Worm (Caenorhabditis elegans) whole organism, young adult: ENCODE measurements around the gene H01M10.1.
A peak's percentile ranks its signal among the peaks of the same experiment; 100 is the strongest.

ENCODE experiments used
- C17E4.6 ChIP-seq: fragments of 200-800 bp; sonication (Bioruptor generic); IDR thresholded peaks from 2 replicates; pipeline ENCODE4 v1.3.6; 2022; ENCODE audit warnings: missing genetic modification reagents, missing genetic modification characterization, missing compliant biosample characterization
- D2030.7 ChIP-seq: fragments of 200-800 bp; sonication (Bioruptor generic); IDR thresholded peaks from 2 replicates; pipeline ENCODE4 v1.3.6; 2022; ENCODE audit warnings: missing genetic modification reagents, missing genetic modification characterization, missing compliant biosample characterization
- F10E7.11 ChIP-seq: sonication (generic microtip); optimal IDR thresholded peaks from 2 replicates; lab custom pipeline; 2017; ENCODE audit warnings: mild to moderate bottlenecking, missing genetic modification characterization, moderate library complexity, missing compliant biosample characterization
- F23B12.7 ChIP-seq: sonication (generic microtip); optimal IDR thresholded peaks from 2 replicates; lab custom pipeline; 2017; ENCODE audit warnings: missing genetic modification characterization, mild to moderate bottlenecking, missing compliant biosample characterization, antibody characterized with exemption, moderate library complexity; ENCODE audit not compliant: insufficient read depth
- F33H1.4 ChIP-seq: fragments of 200-800 bp; sonication (Bioruptor generic); IDR thresholded peaks from 2 replicates; pipeline ENCODE4 v1.3.6; 2022; ENCODE audit warnings: missing genetic modification reagents, missing genetic modification characterization, missing compliant biosample characterization
- F49E8.2 ChIP-seq: sonication (generic microtip); optimal IDR thresholded peaks from 3 replicates; lab custom pipeline; 2017; ENCODE audit warnings: missing genetic modification characterization, mild to moderate bottlenecking, missing compliant biosample characterization, antibody characterized with exemption, moderate library complexity; ENCODE audit not compliant: insufficient read depth
- F55B11.4 ChIP-seq: sonication (generic microtip); optimal IDR thresholded peaks from 2 replicates; lab custom pipeline; 2016; ENCODE audit warnings: missing compliant biosample characterization, missing genetic modification characterization, borderline replicate concordance; ENCODE audit not compliant: insufficient read depth
- F57A8.1 ChIP-seq: fragments of 200-800 bp; sonication (Bioruptor generic); optimal IDR thresholded peaks from 2 replicates; lab custom pipeline; 2018; ENCODE audit warnings: mild to moderate bottlenecking, missing genetic modification characterization, moderate library complexity, missing compliant biosample characterization
- T26A5.8 ChIP-seq: sonication (generic microtip); optimal IDR thresholded peaks from 2 replicates; lab custom pipeline; 2016; ENCODE audit warnings: missing genetic modification characterization, missing compliant biosample characterization
- Y53F4B.3 ChIP-seq: fragments of 200-800 bp; sonication (Bioruptor generic); IDR thresholded peaks from 2 replicates; pipeline ENCODE4 v1.3.6; 2022; ENCODE audit warnings: missing genetic modification reagents, missing genetic modification characterization, missing compliant biosample characterization
- bed-1 ChIP-seq: fragments of 200-800 bp; sonication (Bioruptor generic); IDR thresholded peaks from 2 replicates; pipeline ENCODE4 v1.3.6; 2022; ENCODE audit warnings: missing genetic modification reagents, missing genetic modification characterization, missing compliant biosample characterization
- bed-2 ChIP-seq: fragments of 200-800 bp; sonication (Bioruptor generic); IDR thresholded peaks from 2 replicates; pipeline ENCODE4 v1.3.6; 2022; ENCODE audit warnings: missing genetic modification reagents, missing genetic modification characterization, missing compliant biosample characterization
- cebp-2 ChIP-seq: fragments of 200-800 bp; sonication (Bioruptor generic); IDR thresholded peaks from 2 replicates; pipeline ENCODE4 v1.3.6; 2022; ENCODE audit warnings: missing genetic modification characterization, missing compliant biosample characterization
- ceh-40 ChIP-seq: fragments of 200-800 bp; sonication (Bioruptor generic); IDR thresholded peaks from 2 replicates; pipeline ENCODE4 v1.3.6; 2022; ENCODE audit warnings: missing genetic modification characterization, missing compliant biosample characterization
- ceh-58 ChIP-seq: fragments of 200-800 bp; sonication (Bioruptor generic); IDR thresholded peaks from 2 replicates; pipeline ENCODE4 v1.3.6; 2022; ENCODE audit warnings: missing genetic modification characterization, missing compliant biosample characterization
- ceh-79 ChIP-seq: sonication (generic microtip); optimal IDR thresholded peaks from 2 replicates; lab custom pipeline; 2017; ENCODE audit warnings: mild to moderate bottlenecking, missing genetic modification characterization, missing compliant biosample characterization
- dpff-1 ChIP-seq: sonication (generic microtip); optimal IDR thresholded peaks from 2 replicates; lab custom pipeline; 2017; ENCODE audit warnings: mild to moderate bottlenecking, missing genetic modification characterization, missing compliant biosample characterization
- egl-18 ChIP-seq: fragments of 200-800 bp; sonication (Bioruptor generic); IDR thresholded peaks from 2 replicates; pipeline ENCODE4 v1.3.6; 2022; ENCODE audit warnings: missing genetic modification reagents, missing genetic modification characterization, missing compliant biosample characterization
- egrh-3 ChIP-seq: fragments of 200-800 bp; sonication (Bioruptor generic); IDR thresholded peaks from 2 replicates; pipeline ENCODE4 v1.3.6; 2022; ENCODE audit warnings: missing genetic modification reagents, missing genetic modification characterization, missing compliant biosample characterization
- ekl-4 ChIP-seq: fragments of 200-800 bp; sonication (Bioruptor generic); IDR thresholded peaks from 2 replicates; pipeline ENCODE4 v1.3.6; 2022; ENCODE audit warnings: missing genetic modification reagents, missing genetic modification characterization, missing compliant biosample characterization
- ets-4 ChIP-seq: fragments of 200-800 bp; sonication (Bioruptor generic); optimal IDR thresholded peaks from 2 replicates; lab custom pipeline; 2018; ENCODE audit warnings: mild to moderate bottlenecking, missing genetic modification characterization, missing compliant biosample characterization
- hlh-26 ChIP-seq: fragments of 200-800 bp; sonication (Bioruptor generic); conservative IDR thresholded peaks from 2 replicates; pipeline ENCODE4 v1.3.6; 2022; ENCODE audit warnings: missing genetic modification reagents, missing genetic modification characterization, missing compliant biosample characterization
- hmg-1.2 ChIP-seq: fragments of 200-800 bp; sonication (Bioruptor generic); IDR thresholded peaks from 2 replicates; pipeline ENCODE4 v1.3.6; 2022; ENCODE audit warnings: missing genetic modification reagents, missing genetic modification characterization, missing compliant biosample characterization
- hrde-1 ChIP-seq: sonication (generic microtip); optimal IDR thresholded peaks from 2 replicates; lab custom pipeline; 2016; ENCODE audit warnings: missing genetic modification characterization, mild to moderate bottlenecking, missing compliant biosample characterization, moderate library complexity, missing genotype, missing genetic modification reagents, borderline replicate concordance
- lag-1 ChIP-seq: fragments of 200-800 bp; sonication (Bioruptor generic); IDR thresholded peaks from 2 replicates; pipeline ENCODE4 v1.3.6; 2022; ENCODE audit warnings: missing genetic modification reagents, missing genetic modification characterization, missing compliant biosample characterization
- let-607 ChIP-seq, 2 experiments: fragments of 200-800 bp in 1 of 2; sonication (Bioruptor generic) in 1 of 2; sonication (generic microtip) in 1 of 2; optimal IDR thresholded peaks; 2 replicates each; lab custom pipeline; 2016 to 2018; ENCODE audit warnings: mild to moderate bottlenecking in 2 of 2, missing compliant biosample characterization in 2 of 2, missing genetic modification characterization in 2 of 2, moderate library complexity in 2 of 2, missing genotype in 1 of 2
- lin-40 ChIP-seq: sonication (generic microtip); optimal IDR thresholded peaks from 2 replicates; lab custom pipeline; 2016; ENCODE audit warnings: missing genetic modification characterization, mild to moderate bottlenecking, missing compliant biosample characterization, missing genotype, missing genetic modification reagents
- madf-10 ChIP-seq: sonication (generic microtip); optimal IDR thresholded peaks from 2 replicates; lab custom pipeline; 2016; ENCODE audit warnings: mild to moderate bottlenecking, missing genetic modification characterization, missing compliant biosample characterization
- mxl-1 ChIP-seq: sonication (generic microtip); optimal IDR thresholded peaks from 2 replicates; lab custom pipeline; 2016; ENCODE audit warnings: missing genetic modification characterization, missing compliant biosample characterization
- nfya-1 ChIP-seq: sonication (generic microtip); optimal IDR thresholded peaks from 2 replicates; lab custom pipeline; 2017; ENCODE audit warnings: antibody characterized with exemption, missing compliant biosample characterization, missing genetic modification characterization, borderline replicate concordance; ENCODE audit not compliant: insufficient read depth
- nhr-179 ChIP-seq: sonication (generic microtip); optimal IDR thresholded peaks from 2 replicates; lab custom pipeline; 2016; ENCODE audit warnings: mild to moderate bottlenecking, missing genetic modification characterization, missing compliant biosample characterization
- nhr-90 ChIP-seq: sonication (generic microtip); optimal IDR thresholded peaks from 2 replicates; lab custom pipeline; 2016; ENCODE audit warnings: missing genotype, mild to moderate bottlenecking, missing genetic modification characterization, missing compliant biosample characterization
- repo-1 ChIP-seq: sonication (generic microtip); optimal IDR thresholded peaks from 2 replicates; lab custom pipeline; 2017; ENCODE audit warnings: mild to moderate bottlenecking, missing genetic modification characterization, missing compliant biosample characterization
- sea-2 ChIP-seq: fragments of 200-800 bp; sonication (Bioruptor generic); IDR thresholded peaks from 2 replicates; pipeline ENCODE4 v1.3.6; 2022; ENCODE audit warnings: missing genetic modification characterization, missing compliant biosample characterization
- snpc-3.4 ChIP-seq: sonication (generic microtip); optimal IDR thresholded peaks from 2 replicates; lab custom pipeline; 2017; ENCODE audit warnings: missing genetic modification characterization, mild to moderate bottlenecking, missing compliant biosample characterization, antibody characterized with exemption, moderate library complexity, missing genotype, missing genetic modification reagents
- snpc-4 ChIP-seq, 5 experiments: fragments of 150-350 bp in 1 of 5; sonication (generic microtip) in 4 of 5; optimal IDR thresholded peaks; 2 replicates each; lab custom pipeline; 2014 to 2018; ENCODE audit warnings: missing genetic modification characterization in 5 of 5, missing biosample characterization in 3 of 5, antibody characterized with exemption in 2 of 5, mild to moderate bottlenecking in 2 of 5, missing compliant biosample characterization in 2 of 5, missing genotype in 2 of 5, moderate library complexity in 2 of 5, missing genetic modification reagents in 1 of 5
- sptf-2 ChIP-seq: fragments of 200-800 bp; sonication (Bioruptor generic); optimal IDR thresholded peaks from 2 replicates; lab custom pipeline; 2018; ENCODE audit warnings: mild to moderate bottlenecking, missing genetic modification characterization, missing compliant biosample characterization
- tbp1 ChIP-seq: fragments of 200-800 bp; sonication (Bioruptor generic); optimal IDR thresholded peaks from 2 replicates; lab custom pipeline; 2018; ENCODE audit warnings: mild to moderate bottlenecking, missing genetic modification characterization, missing compliant biosample characterization
- zfh-2 ChIP-seq: fragments of 200-800 bp; sonication (Bioruptor generic); conservative IDR thresholded peaks from 2 replicates; pipeline ENCODE4 v1.3.6; 2022; ENCODE audit warnings: missing genetic modification reagents, missing genetic modification characterization, missing compliant biosample characterization
- ztf-22 ChIP-seq: fragments of 200-800 bp; sonication (Bioruptor generic); optimal IDR thresholded peaks from 2 replicates; lab custom pipeline; 2018; ENCODE audit warnings: mild to moderate bottlenecking, missing genetic modification characterization, moderate library complexity, missing compliant biosample characterization
- ztf-25 ChIP-seq: fragments of 200-800 bp; sonication (Bioruptor generic); IDR thresholded peaks from 2 replicates; pipeline ENCODE4 v1.3.6; 2022; ENCODE audit warnings: missing genetic modification reagents, missing genetic modification characterization, missing compliant biosample characterization

The H01M10.1 gene

ce11 chrX:2553433-2553860 lies 26.9 kb downstream of the H01M10.1 start (continued):
- peak; percentile 68 for TF ChIP-seq madf-10

- no peak for TF ChIP-seq ets-4
- no peak for TF ChIP-seq T26A5.8 (tag; lab: Kevin White, UChicago)
- no peak for TF ChIP-seq C17E4.6 (GFP tag; lab: Robert Waterston, UW)
- TF ChIP-seq F10E7.11: no peak
- no peak for TF ChIP-seq nfya-1 (tag; lab: Kevin White, UChicago)
- no peak for TF ChIP-seq hrde-1 (tag; lab: Kevin White, UChicago)
- TF ChIP-seq hmg-1.2 (GFP tag; lab: Robert Waterston, UW): peak; percentile 15; the same call in 1 of the 2 replicates
- 0 out of 2 replicates have a peak, but pooled peaks have one; percentile 31 for TF ChIP-seq zfh-2 (GFP tag; lab: Robert Waterston, UW)
- no peak for TF ChIP-seq ceh-79 (tag; lab: Kevin White, UChicago)
- no peak for TF ChIP-seq mxl-1 (tag; lab: Kevin White, UChicago)
- peak; percentile 24; the same call in 1 of the 2 replicates for TF ChIP-seq D2030.7 (GFP tag; lab: Robert Waterston, UW)
- no peak for TF ChIP-seq lag-1
- no peak for TF ChIP-seq F23B12.7 (tag; lab: Kevin White, UChicago)
These were observed 28.1 kb downstream of the H01M10.1 start, which contains the start of gene aat-3 for ce11 chrX:2552210-2552674. Gene aat-3, plus strand, starts transcription at chrX:2552260.

- TF ChIP-seq F49E8.2 (tag; lab: Kevin White, UChicago) (no peak), sea-2 (GFP tag; lab: Robert Waterston, UW) (0 out of 2 replicates have a peak, but pooled peaks have one; percentile 41), tbp1 (GFP tag; lab: Kevin White, UChicago) (no peak), F33H1.4 (GFP tag; lab: Robert Waterston, UW) (no peak), hlh-26 (GFP tag; lab: Robert Waterston, UW) (no peak), sptf-2 (GFP tag; lab: Kevin White, UChicago) (no peak), D2030.7 (GFP tag; lab: Robert Waterston, UW) (no peak), nhr-179 (tag; lab: Kevin White, UChicago) (no peak), zfh-2 (GFP tag; lab: Robert Waterston, UW) (peak; percentile 79), dpff-1 (tag; lab: Kevin White, UChicago) (no peak), F57A8.1 (GFP tag; lab: Kevin White, UChicago) (no peak), let-607 (tag; optimal IDR thresholded peaks at IDR 0.05; lab: Kevin White, UChicago) (no peak), cebp-2 (GFP tag; lab: Robert Waterston, UW) (0 out of 2 replicates have a peak, but pooled peaks have one; percentile 38), snpc-4 (GFP tag; optimal IDR thresholded peaks at IDR 0.05; lab: Kevin White, UChicago) (no peak), snpc-4 (tag; optimal IDR thresholded peaks at IDR 0.05; lab: Kevin White, UChicago) (peak in 2 of 4 experiments; percentile 59 to 74), nhr-90 (tag; lab: Kevin White, UChicago) (no peak), egrh-3 (GFP tag; lab: Robert Waterston, UW) (0 out of 2 replicates have a peak, but pooled peaks have one; percentile 8), Y53F4B.3 (GFP tag; lab: Robert Waterston, UW) (no peak), hmg-1.2 (GFP tag; lab: Robert Waterston, UW) (no peak), bed-1 (GFP tag; lab: Robert Waterston, UW) (no peak)
- TF ChIP-seq, all 124 proteins: peak for 5
These were observed 28.9 kb downstream of the H01M10.1 start for ce11 chrX:2551450-2551849.

- TF ChIP-seq F49E8.2 (tag; lab: Kevin White, UChicago) (no peak), lin-40 (no peak), ceh-40 (GFP tag; lab: Robert Waterston, UW) (no peak), tbp1 (GFP tag; lab: Kevin White, UChicago) (no peak), bed-2 (no peak), egl-18 (GFP tag; lab: Robert Waterston, UW) (no peak), repo-1 (tag; lab: Kevin White, UChicago) (no peak), ztf-22 (GFP tag; lab: Kevin White, UChicago) (no peak), ztf-25 (GFP tag; lab: Robert Waterston, UW) (no peak), ceh-79 (tag; lab: Kevin White, UChicago) (no peak), snpc-3.4 (tag; lab: Kevin White, UChicago) (no peak), F55B11.4 (tag; lab: Kevin White, UChicago) (no peak), hmg-1.2 (GFP tag; lab: Robert Waterston, UW) (no peak), ekl-4 (GFP tag; lab: Robert Waterston, UW) (no peak), nfya-1 (tag; lab: Kevin White, UChicago) (no peak), ceh-58 (no peak)
These were observed 29.7 kb downstream of the H01M10.1 start for ce11 chrX:2550665-2551064.
